Fruit fly (Drosophila melanogaster) whole organism, larva: Measurements from ENCODE around the gene Cbp20.
A peak's percentile ranks its signal among the peaks of the same experiment; 100 is the strongest.

ENCODE experiments used
- noc ChIP-seq: fragments of 200-800 bp; sonication (Bioruptor generic); optimal IDR thresholded peaks from 3 replicates; lab custom pipeline; 2019; ENCODE audit warnings: missing biosample characterization, mild to moderate bottlenecking, missing genetic modification characterization, moderate library complexity

The Cbp20 gene

DNA sequence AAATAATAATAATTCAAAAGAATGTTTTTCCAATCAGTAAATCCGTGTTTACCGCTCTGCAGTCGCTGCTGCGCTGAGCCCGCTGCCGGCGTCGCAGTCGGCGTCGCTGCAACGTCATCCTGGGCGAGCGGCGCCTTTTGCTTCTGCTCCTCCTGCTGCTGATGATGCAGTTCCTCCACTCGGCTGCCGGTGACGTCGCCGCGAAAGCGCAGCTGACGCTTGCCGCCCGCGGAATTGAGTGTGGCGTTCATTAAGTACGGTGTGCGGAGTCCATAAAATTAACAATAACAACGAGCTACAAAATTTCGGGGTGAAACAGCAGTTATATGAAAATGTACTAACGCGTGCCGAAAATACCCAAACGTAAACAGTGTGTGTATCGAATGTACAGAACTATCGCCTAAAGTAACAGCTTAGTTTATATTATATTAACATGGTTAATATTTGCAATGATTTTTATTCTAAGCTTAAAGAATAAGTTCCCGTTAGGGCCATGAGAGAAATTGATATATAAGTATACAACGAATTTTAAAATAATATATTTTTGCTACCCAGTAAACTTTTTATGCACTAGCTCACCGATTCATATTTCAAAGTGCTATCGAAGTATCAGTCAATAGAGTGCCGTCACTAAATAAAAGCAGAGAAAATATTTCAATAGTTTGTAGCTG, at the start of gene Cbp20, which contains the start of gene CG7218:
Cbp20 (plus strand) TSS at position 610 of the 671 bp plus-strand sequence.
CG7218 (minus strand) TSS at position 346 of the 671 bp plus-strand sequence.
- TF ChIP-seq noc (tag; lab: Kevin White, UChicago), result peak; percentile 31

DNA sequence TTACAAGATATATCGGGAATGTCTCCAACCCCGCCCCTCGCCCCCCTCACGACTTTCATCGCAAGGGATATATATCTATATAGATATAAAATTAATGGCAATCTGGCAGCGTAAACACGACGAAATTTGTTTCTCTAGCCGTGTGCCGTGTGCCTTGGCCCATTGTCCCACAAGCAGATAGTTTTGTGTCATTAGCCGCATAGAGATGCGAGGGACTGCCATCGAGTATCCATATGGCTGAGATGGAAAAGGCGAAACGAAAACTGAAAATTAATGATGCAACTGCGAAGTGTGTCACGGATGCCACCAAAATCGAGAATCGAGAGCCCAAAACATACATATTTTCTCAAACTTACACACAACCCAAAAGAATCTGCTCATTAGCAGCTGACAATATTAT, 49.6 kb upstream of the Cbp20 start:
- TF ChIP-seq noc (tag; lab: Kevin White, UChicago), result no peak

DNA sequence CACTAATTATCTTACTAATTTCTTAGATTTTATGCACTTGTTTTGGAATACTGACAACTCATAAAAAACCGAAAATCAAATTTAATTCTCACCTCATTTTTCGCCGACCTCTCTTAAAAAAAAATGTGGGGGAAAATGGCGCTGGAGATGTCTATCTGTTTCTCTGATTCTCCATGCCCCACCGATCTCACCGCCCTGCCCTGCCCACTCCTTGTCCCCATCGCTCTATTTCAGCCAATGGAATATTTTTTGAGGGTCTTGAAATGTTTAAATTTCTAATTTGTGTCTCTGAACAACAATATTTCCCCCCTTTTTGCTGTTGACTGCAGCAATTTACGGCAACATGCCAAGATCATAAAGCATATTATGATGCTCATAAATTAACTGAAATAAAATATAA, 46.9 kb upstream of the Cbp20 start:
- TF ChIP-seq noc (tag; lab: Kevin White, UChicago), result no peak

dm6 chr3R:18118239-18118638, 46.2 kb upstream of the Cbp20 start:
- no peak for TF ChIP-seq noc (tag; lab: Kevin White, UChicago)

dm6 chr3R:18118695-18119094, 45.8 kb upstream of the Cbp20 start:
- TF ChIP-seq noc (tag; lab: Kevin White, UChicago), result no peak

DNA sequence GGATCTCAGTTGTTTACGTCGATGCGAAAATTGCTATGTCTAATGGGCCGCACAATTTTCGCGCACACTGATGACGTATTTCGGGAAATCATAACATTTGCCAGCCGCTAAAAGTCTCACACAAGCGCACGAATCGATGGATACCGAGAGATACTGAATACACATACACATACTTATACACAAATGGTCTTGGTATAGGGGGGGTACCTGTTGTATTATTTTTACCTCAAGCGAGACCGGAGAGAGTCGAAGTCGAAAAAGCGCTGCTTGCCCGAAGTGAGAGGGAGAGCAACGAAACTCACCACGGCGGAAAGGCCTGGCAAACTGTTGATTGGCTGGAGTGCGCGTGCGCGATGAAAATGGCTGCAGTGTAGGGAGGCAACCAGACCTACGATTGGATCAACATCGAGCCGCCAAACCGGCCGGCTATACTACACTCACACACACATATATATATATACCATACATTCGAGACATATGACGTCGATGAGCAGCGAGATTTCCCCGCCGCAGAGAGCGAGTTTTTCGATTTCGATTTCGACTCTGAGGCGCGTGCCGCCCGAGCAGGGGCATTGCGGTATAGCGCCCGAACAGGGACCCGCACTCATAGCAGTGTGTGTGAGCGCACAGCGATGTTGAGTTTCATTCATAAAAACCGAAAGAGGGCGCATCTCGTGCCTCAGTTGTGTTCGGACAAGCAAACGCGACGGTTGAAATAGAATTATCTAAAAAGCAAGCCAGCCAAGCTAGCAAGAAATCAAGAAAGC, 42.9 kb upstream of the Cbp20 start:
- no peak for TF ChIP-seq noc (tag; lab: Kevin White, UChicago)

DNA sequence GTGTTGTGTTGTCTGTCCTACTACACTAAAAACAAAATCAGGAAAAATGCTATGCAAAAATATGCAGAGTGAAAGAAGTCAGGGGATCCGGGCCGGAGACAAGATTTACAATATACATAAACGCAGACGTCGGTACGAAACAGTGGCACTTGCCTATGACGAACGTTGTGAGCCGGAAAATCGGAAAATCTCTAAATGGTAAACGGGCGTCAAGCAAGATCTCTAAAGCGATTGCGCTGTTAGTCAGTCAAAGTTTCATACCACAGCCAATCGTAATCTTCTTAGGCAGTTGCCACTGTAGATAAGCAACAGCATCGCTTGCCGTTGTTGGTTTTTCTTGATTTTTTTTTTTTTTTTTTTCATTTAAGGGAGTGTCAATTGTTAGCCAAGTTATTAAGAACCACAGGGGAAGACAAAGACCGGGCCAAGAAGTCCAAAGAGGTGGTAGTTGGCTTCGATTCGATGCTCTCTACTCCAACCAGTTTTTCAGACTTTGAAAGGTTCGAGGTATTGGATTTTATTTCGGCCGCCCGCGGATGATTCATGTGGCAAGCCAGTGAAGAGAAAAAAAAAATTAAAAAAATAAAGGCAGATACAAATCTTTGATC, 39.3 kb upstream of the Cbp20 start:
- TF ChIP-seq noc (tag; lab: Kevin White, UChicago), result peak; percentile 73

- TF ChIP-seq noc (tag; lab: Kevin White, UChicago), result no peak
Measured at dm6 chr3R:18130720-18131119, 33.7 kb upstream of the Cbp20 start.

- no peak for TF ChIP-seq noc (tag; lab: Kevin White, UChicago)
Measured at dm6 chr3R:18144853-18145252, 19.6 kb upstream of the Cbp20 start.

DNA sequence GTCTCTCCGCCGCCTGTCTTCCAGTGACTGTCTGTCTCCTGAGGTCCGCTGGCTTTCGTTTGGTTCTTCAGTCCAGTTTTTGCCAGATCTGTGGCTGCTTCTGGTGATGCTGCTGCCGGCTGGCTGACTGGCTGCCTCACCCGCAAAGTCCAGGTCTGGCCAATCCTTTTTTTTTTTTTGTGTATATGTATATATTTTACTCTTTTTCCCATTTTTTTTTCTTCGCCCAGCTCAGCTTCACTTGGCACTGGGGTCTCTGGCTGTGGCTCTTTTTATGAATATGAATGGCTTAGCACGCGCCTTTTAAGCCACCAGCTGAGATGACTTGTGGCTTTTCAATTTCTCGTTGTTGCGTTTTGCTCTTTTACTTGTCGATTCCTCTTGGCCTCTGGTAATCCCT, 17.8 kb upstream of the Cbp20 start:
- TF ChIP-seq noc (tag; lab: Kevin White, UChicago), result no peak

- TF ChIP-seq noc (tag; lab: Kevin White, UChicago), result no peak
Measured at dm6 chr3R:18151820-18152219, 12.6 kb upstream of the Cbp20 start, which contains the start of gene CG14316. TSS of gene CG14316 (plus strand) at chr3R:18152120.

DNA sequence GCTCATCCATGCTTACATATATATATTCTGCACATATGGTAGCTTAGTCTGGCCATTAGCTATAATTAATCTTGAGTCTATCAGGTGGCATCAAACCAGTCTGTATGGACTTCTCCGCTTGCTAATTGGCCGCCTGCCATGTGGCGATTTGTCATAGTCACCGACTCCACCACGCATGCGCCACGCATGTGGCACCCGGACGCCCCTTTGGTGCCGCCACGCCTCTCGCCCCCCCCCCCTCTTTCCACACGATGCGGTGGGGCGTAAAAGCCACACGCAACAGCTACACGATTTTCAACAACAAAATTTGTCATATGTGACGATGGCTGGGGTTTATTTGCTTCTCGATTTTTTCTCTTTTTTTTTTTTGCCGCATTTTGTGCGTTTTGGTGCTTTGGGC, 10.8 kb upstream of the Cbp20 start:
- TF ChIP-seq noc (tag; lab: Kevin White, UChicago), result no peak

- TF ChIP-seq noc (tag; lab: Kevin White, UChicago), result no peak
Measured at dm6 chr3R:18156608-18157007, 7.9 kb upstream of the Cbp20 start.

DNA sequence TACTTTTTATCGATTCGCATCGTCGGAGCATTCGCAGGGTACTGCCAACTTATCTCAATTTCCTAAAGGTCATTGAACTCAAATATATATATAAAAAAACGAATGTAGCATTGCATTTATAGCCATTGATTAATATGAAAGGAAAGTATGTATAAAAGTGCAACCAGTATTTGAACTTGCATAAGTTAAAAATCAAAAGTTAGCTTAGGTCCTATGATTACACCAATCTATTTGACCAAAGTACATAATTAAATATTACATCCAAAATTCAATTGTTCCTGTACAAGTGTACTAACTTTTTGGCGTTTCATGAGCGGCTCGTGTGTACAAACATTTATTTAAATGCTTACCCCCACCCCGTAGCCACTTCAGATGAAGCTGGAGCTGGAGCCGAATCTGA, 7.0 kb upstream of the Cbp20 start:
- TF ChIP-seq noc (tag; lab: Kevin White, UChicago), result no peak

DNA sequence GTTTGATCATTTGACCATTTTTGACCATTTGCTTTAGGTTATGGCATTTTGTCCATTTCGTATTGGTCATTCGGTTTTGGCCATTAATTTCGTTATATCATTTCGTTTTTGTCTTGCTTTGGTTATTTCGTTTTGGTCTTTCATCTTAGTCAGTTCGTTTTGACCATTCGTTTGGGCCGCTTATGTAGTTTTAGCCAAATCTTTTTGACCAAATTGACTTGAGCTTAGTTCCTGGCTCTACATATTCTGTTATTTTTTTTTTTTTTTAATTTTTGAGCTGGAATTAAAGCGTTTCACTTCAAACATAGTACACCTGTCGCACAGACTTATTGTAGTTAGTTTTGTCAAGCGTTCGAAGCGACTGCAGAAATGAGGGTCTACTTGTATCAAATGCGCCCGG, 6.1 kb upstream of the Cbp20 start, which contains the start of gene CG14315:
CG14315 (plus strand) TSS at position 301 of the 400 bp plus-strand sequence.
- no peak for TF ChIP-seq noc (tag; lab: Kevin White, UChicago)

DNA sequence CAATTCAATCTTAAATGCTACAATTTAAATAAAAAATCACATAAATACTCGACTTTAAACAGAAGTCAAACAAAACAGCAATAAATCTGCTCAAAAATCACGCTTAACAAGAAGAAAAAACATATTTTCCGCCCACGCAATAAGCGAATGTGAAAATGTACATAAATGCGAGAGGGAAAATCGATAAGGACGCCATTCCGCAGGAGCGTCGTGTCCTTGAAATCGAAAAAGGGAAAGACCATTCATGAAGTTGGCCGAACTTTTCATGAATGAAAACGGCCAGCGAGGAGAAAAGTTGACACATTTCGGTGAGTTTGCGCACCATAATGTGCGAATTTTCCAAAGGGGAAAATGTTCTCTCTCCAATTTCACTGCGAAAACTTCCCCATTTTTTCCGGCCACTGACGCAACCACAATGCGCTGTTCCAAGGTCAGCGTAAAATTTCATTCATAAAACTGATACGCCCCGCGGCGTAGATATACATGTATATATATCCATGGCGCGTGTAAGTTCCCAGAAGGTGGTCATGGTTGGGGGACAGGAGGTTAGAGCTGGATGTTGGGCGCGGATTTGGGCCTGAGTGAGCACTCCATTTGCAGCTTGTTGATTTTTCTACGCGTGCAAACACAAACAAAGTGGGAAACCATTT, 4.2 kb upstream of the Cbp20 start:
- TF ChIP-seq noc (tag; lab: Kevin White, UChicago), result no peak
